Fruit fly (Drosophila melanogaster) whole organism: ENCODE measurements around the gene CG13449.

Source experiments
- Dll ChIP-seq: fragments of >200 bp; optimal IDR thresholded peaks from 2 replicates; lab custom pipeline; 2017
- EcR ChIP-seq, 2 experiments: fragments of >200 bp; optimal IDR thresholded peaks; 2 replicates each; lab custom pipeline; 2017; ENCODE audit warnings: missing biosample characterization in 2 of 2, missing genetic modification characterization in 2 of 2, missing genetic modification reagents in 2 of 2
- pan ChIP-seq: fragments of >200 bp; optimal IDR thresholded peaks from 2 replicates; lab custom pipeline; 2017
- usp ChIP-seq: fragments of >200 bp; optimal IDR thresholded peaks from 2 replicates; lab custom pipeline; 2017; ENCODE audit warnings: missing biosample characterization, missing genetic modification characterization, mixed read lengths

DNA sequence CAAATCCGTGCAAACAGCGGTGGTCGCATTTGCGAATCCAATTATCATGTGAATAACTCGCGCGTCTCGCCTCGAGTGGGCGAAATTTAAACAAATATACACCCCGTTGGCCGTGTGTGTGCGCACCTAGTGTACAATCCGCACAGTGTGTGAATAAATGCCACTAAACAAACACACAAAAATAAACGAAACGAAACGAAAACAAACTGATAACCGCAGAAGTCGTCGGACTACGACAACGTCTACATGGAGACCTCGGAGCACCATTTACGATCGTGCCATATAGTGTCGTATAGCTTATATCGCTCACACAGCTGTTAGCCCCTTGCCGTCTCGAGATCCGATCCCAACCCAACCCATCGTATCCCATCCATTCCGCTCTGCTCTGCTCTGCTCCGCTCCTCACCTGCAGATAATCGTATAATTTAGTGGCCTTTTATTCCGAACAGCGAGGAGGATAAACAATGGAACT, 46.1 kb downstream of the CG13449 start:
- TF ChIP-seq usp (GFP tag; lab: Kevin White, UChicago): no peak
- TF ChIP-seq pan: no peak
- no peak for TF ChIP-seq EcR (GFP tag; optimal IDR thresholded peaks at IDR 0.05; lab: Kevin White, UChicago)
- TF ChIP-seq Dll (lab: Kevin White, UChicago): no peak
